Worm (Caenorhabditis elegans): ENCODE data around the gene srw-108.
A peak's percentile ranks its signal among the peaks of the same experiment; 100 is the strongest.

Gene srw-108

DNA sequence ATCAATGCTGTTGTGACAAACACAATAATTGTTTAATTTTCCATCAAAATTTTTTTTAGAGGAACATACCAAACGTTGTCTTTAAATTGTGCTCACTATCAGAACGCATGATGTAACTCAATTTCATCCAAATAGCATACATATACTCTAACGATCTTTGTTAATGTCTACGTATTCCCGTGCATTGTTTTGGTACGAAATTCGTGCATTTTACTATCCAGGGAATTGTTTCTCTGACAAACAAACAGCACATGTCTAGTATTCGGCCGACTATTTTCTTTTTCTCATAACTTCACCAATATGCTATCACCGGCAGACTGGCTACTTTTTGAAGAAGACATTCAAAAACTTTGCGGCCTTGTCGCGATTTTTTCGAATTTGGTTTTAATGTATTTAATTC is 36.3 kb upstream of the srw-108 start, which contains the start of gene str-196:
Gene str-196 (plus strand): TSS at position 301 of the 400 bp plus-strand sequence.
- no peak for TF ChIP-seq ZK337.2 (GFP tag; IDR thresholded peaks at IDR 0.05)
- TF ChIP-seq arid-1 (GFP tag; conservative IDR thresholded peaks at IDR 0.05): no peak
- TF ChIP-seq ceh-44 (GFP tag; IDR thresholded peaks at IDR 0.05): no peak
- no peak for TF ChIP-seq Y48G9A.11 (GFP tag; IDR thresholded peaks at IDR 0.05)
- no peak for TF ChIP-seq Y75B8A.6 (GFP tag; IDR thresholded peaks at IDR 0.05)
- TF ChIP-seq pqm-1 (tag; optimal IDR thresholded peaks at IDR 0.05): no peak
- no peak for TF ChIP-seq F26F4.8 (GFP tag; conservative IDR thresholded peaks at IDR 0.05)
- no peak for TF ChIP-seq T26A8.4 (GFP tag; IDR thresholded peaks at IDR 0.05)
- no peak for TF ChIP-seq mdt-29 (GFP tag; IDR thresholded peaks at IDR 0.05)
- no peak for TF ChIP-seq tra-1 (GFP tag; IDR thresholded peaks at IDR 0.05)
- no peak for TF ChIP-seq mxl-3 (GFP tag; optimal IDR thresholded peaks at IDR 0.05)
- TF ChIP-seq mes-2 (tag; optimal IDR thresholded peaks at IDR 0.05; ENCODE audit: poor library complexity, severe bottlenecking): no peak
- TF ChIP-seq nhr-42 (GFP tag; IDR thresholded peaks at IDR 0.05): no peak
- no peak for TF ChIP-seq ces-1 (GFP tag; optimal IDR thresholded peaks at IDR 0.05)
- no peak for TF ChIP-seq nhr-41 (GFP tag; IDR thresholded peaks at IDR 0.05)
- no peak for TF ChIP-seq lin-38 (GFP tag; IDR thresholded peaks at IDR 0.05)
- TF ChIP-seq F10B5.3 (tag; optimal IDR thresholded peaks at IDR 0.05): no peak
- no peak for TF ChIP-seq hif-1 (tag; optimal IDR thresholded peaks at IDR 0.05)
- TF ChIP-seq dmd-8 (GFP tag; IDR thresholded peaks at IDR 0.05): no peak
- no peak for TF ChIP-seq set-16 (GFP tag; IDR thresholded peaks at IDR 0.05)

DNA sequence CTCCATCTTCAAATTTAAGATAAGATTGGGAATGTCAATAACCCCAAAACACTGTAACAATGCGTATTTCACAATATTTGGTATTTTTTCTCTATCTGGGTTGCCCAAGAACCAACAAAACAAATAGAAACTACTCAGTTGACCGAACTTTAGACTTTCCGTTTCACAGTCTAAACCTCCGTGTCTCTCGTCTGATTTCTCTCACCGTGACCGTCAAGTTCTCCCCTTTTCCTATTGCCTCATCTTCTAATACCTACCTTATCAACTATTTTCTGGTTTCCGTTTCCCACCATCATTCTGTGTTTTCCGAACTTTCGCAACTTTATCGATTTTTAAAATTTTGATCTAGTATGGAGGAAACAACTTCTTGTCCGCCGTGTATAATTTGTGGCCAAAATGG is 33.4 kb upstream of the srw-108 start, which contains the start of gene nhr-131:
Gene nhr-131 (plus strand): TSS at position 87 of the 400 bp plus-strand sequence.
- TF ChIP-seq nhr-28 (tag; optimal IDR thresholded peaks at IDR 0.05) (peak; percentile 87), dve-1 (tag; optimal IDR thresholded peaks at IDR 0.05; ENCODE audit: insufficient read depth) (peak; percentile 71), ceh-28 (tag; optimal IDR thresholded peaks at IDR 0.05) (peak; percentile 48), pha-4 (GFP tag; IDR thresholded peaks at IDR 0.05) (no peak), pha-4 (tag; optimal IDR thresholded peaks at IDR 0.05) (no peak), mdl-1 (tag; optimal IDR thresholded peaks at IDR 0.05) (peak in 1 of 2 experiments; percentile 10), pqm-1 (tag; optimal IDR thresholded peaks at IDR 0.05) (peak; percentile 62), ZK546.5 (tag; optimal IDR thresholded peaks at IDR 0.05) (no peak), dmd-9 (GFP tag; IDR thresholded peaks at IDR 0.05) (no peak), lin-1 (GFP tag; IDR thresholded peaks at IDR 0.05) (peak; percentile 58; the same call in 1 of the 2 replicates), hlh-11 (tag; optimal IDR thresholded peaks at IDR 0.05) (peak; percentile 51), daf-16 (GFP tag; optimal IDR thresholded peaks at IDR 0.05) (no peak), daf-16 (tag; optimal IDR thresholded peaks at IDR 0.05) (peak; percentile 82), Y5F2A.4 (GFP tag; optimal IDR thresholded peaks at IDR 0.05) (no peak), nhr-102 (tag; optimal IDR thresholded peaks at IDR 0.05) (peak; percentile 36), ztf-7 (tag; optimal IDR thresholded peaks at IDR 0.05) (no peak), mes-2 (tag; optimal IDR thresholded peaks at IDR 0.05; ENCODE audit: poor library complexity, severe bottlenecking) (peak; percentile 36), ztf-11 (tag; optimal IDR thresholded peaks at IDR 0.05) (no peak), nhr-77 (tag; optimal IDR thresholded peaks at IDR 0.05) (peak; percentile 38), nhr-42 (GFP tag; IDR thresholded peaks at IDR 0.05) (no peak), attf-4 (tag; optimal IDR thresholded peaks at IDR 0.05) (no peak), dmd-6 (GFP tag; IDR thresholded peaks at IDR 0.05) (peak; percentile 77), fos-1 (tag; optimal IDR thresholded peaks at IDR 0.05) (no peak), aha-1 (tag) (peak; percentile 38)

Data from whole organism, L4 larva.